Fruit fly (Drosophila melanogaster) whole organism: ENCODE data around the gene Psf2.

Experiments used
- CG8478 ChIP-seq: fragments of >200 bp; optimal IDR thresholded peaks from 2 replicates; lab custom pipeline; 2018; ENCODE audit warnings: inconsistent platforms
- Dll ChIP-seq: fragments of >200 bp; optimal IDR thresholded peaks from 2 replicates; lab custom pipeline; 2017
- EcR ChIP-seq, 2 experiments: fragments of >200 bp; optimal IDR thresholded peaks; 2 replicates each; lab custom pipeline; 2017; ENCODE audit warnings: missing biosample characterization in 2 of 2, missing genetic modification characterization in 2 of 2, missing genetic modification reagents in 2 of 2
- pan ChIP-seq: fragments of >200 bp; optimal IDR thresholded peaks from 2 replicates; lab custom pipeline; 2017
- psq ChIP-seq: fragments of >200 bp; optimal IDR thresholded peaks from 2 replicates; lab custom pipeline; 2017
- usp ChIP-seq: fragments of >200 bp; optimal IDR thresholded peaks from 2 replicates; lab custom pipeline; 2017; ENCODE audit warnings: missing biosample characterization, missing genetic modification characterization, mixed read lengths

Psf2 gene

DNA sequence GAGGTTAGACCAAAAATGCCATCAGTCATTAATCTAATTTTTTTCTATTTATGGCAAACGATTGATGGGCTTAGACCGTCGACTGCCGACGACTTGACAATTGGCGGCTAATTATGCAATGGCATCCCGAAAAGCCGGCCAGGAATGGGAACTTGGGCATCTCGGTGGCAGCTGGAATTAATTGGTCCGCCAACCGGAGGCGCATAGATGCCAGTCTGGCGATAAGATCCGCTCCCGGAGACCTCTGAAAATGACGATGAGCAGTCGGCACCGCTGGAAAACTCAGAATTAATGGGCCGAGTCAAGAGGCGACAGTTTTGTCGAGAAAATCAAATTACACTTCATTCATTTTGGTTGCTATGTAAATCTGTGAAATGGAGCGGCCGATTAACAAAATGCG, 34.5 kb downstream of the Psf2 start, which contains the start of gene CG15429:
Gene CG15429 (plus strand): TSS at position 301 of the 400 bp plus-strand sequence.
- no peak for TF ChIP-seq CG8478 (lab: Kevin White, UChicago)
- TF ChIP-seq Dll = no peak
- TF ChIP-seq usp (GFP tag; lab: Kevin White, UChicago) = no peak
- no peak for TF ChIP-seq EcR (GFP tag; optimal IDR thresholded peaks at IDR 0.05; lab: Kevin White, UChicago)
- TF ChIP-seq psq (lab: Kevin White, UChicago) = no peak
- TF ChIP-seq pan (lab: Kevin White, UChicago) = no peak

DNA sequence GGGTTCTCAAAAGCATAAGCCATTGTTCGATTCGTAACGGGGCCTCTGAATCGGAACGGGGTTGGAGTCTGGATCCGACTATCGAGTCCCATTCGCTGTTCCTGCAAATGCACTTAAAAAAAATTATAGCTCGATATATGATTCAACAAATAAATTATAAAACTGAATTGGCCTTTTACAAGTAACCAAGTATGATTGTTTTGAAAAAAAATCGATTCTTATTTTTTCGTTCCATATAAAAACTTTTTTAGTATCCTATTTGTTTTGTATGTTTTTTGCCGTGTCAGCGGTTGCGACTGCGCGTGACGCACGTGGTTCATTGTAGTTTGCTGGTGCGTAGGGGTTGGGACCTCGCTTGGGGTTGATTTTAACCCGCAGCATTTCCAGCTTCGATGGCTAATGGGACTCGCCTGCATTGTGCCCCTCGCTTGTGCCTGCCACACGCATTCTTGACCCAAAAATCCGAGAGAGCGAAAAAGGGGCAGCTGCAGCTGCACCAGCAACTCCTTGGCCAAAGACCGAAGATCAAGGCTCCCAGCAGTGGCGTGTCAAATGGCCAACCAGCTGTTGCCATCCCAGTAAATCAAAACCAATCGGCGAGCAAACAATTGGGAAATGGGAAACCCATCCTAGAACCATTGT, 36.4 kb downstream of the Psf2 start:
- no peak for TF ChIP-seq Dll
- TF ChIP-seq EcR (GFP tag; optimal IDR thresholded peaks at IDR 0.05; lab: Kevin White, UChicago) = no peak
- TF ChIP-seq usp (GFP tag; lab: Kevin White, UChicago) = no peak
- no peak for TF ChIP-seq CG8478 (lab: Kevin White, UChicago)
- no peak for TF ChIP-seq pan (lab: Kevin White, UChicago)

DNA sequence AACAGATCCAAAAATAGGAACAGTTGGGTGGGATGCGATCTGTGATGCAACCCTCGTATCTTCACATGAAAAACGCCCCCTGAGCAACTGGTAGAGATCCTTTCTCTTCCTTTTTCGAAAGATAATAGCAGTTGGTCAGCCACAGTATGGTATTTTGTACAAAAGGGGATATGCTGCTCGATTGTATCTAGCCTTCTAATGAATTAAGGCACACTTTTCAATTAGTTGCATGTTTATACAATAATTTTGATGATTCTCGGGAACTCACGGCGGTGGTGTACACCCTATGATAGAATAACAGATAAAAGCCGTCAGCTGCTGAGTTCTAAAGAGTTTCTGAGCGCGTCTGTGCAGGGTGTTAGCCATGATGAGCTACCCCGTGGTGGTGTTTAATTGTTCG, 37.5 kb downstream of the Psf2 start:
- no peak for TF ChIP-seq usp (GFP tag; lab: Kevin White, UChicago)
- TF ChIP-seq CG8478 (lab: Kevin White, UChicago) = no peak
- TF ChIP-seq psq (lab: Kevin White, UChicago) = no peak
- no peak for TF ChIP-seq EcR (GFP tag; optimal IDR thresholded peaks at IDR 0.05; lab: Kevin White, UChicago)

DNA sequence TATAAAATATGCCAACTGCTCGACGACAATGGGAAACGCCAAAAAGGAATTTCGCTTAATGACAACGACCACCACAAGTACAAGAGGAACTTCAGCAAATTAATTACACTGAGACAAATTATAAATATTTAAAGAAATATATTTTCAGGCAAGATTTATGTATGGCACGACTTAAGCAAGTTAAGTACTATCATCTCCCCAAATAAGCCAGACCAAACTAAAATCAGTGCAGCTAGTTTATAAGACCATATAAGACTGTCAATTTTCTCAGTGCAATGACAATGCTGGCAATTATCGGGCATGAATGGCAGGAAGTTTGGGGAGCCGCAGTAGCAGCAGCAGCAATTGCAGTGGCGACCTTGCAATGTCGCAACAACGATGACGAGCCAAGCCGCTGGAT, 38.6 kb downstream of the Psf2 start:
- TF ChIP-seq pan (lab: Kevin White, UChicago) (no peak), EcR (GFP tag; optimal IDR thresholded peaks at IDR 0.05; lab: Kevin White, UChicago) (no peak)

DNA sequence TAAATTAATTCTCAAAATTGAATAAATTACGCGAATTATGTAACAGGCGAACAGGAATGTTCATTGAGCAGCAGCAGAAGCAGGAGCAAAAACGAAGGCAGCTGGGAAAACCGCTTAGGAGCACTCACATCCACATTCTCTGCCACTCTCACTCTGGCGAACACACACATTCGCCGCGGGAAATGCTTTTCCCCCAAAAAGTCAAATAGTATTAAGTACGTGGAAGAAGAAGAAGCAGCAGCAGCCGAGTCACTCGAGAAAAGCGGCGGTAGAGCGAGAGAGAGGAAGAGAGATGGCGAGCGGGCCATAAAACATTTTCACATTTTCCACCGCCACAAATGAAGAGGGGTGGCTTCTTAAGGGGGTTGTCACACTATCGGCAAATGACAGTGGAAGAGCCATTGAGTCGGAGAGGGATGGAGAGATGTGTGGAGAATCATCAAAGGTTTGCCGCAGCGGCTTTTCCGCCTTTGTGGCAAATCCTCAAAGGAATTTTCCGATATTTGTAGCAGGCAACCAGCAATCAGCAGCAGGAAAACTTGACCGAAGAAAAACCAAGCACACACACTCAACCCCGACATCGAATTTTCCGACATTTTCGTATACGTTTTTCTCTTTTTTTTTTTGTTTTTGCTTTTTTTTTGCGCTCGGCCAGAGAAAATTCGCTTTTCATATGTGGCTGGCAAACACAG, 40.4 kb downstream of the Psf2 start:
- no peak for TF ChIP-seq usp (GFP tag; lab: Kevin White, UChicago)
- no peak for TF ChIP-seq CG8478 (lab: Kevin White, UChicago)
- TF ChIP-seq psq (lab: Kevin White, UChicago) = no peak
- no peak for TF ChIP-seq pan (lab: Kevin White, UChicago)
- TF ChIP-seq Dll = no peak
- no peak for TF ChIP-seq EcR (GFP tag; optimal IDR thresholded peaks at IDR 0.05; lab: Kevin White, UChicago)

DNA sequence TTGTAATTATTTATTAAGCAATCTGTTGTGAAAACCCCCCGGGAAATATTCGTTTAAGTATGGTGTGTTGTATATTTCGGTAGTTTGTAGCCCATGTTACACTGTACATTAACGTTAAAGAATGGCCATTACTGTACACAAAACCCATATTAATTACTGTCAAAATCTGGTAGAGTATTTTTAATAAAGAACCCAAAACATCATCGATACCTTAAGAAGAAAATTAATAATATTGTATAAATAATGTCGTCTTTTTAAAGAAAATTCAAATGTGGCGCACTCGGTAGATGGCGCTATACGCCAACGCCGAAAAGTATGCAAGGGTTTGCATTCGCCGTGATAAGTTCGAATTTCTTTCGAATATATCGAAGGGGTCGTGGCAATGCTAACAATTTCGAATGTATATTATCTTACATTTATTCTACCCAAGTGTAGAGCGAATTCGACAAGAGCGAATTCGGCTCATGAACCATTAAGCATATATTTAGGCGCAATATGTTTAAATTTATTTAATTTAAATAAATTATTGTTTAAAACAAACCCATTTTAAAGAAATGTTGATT, 41.5 kb downstream of the Psf2 start:
- TF ChIP-seq EcR (GFP tag; optimal IDR thresholded peaks at IDR 0.05; lab: Kevin White, UChicago) (no peak), usp (GFP tag; lab: Kevin White, UChicago) (no peak), pan (lab: Kevin White, UChicago) (no peak), Dll (no peak), psq (lab: Kevin White, UChicago) (no peak), CG8478 (lab: Kevin White, UChicago) (no peak)

DNA sequence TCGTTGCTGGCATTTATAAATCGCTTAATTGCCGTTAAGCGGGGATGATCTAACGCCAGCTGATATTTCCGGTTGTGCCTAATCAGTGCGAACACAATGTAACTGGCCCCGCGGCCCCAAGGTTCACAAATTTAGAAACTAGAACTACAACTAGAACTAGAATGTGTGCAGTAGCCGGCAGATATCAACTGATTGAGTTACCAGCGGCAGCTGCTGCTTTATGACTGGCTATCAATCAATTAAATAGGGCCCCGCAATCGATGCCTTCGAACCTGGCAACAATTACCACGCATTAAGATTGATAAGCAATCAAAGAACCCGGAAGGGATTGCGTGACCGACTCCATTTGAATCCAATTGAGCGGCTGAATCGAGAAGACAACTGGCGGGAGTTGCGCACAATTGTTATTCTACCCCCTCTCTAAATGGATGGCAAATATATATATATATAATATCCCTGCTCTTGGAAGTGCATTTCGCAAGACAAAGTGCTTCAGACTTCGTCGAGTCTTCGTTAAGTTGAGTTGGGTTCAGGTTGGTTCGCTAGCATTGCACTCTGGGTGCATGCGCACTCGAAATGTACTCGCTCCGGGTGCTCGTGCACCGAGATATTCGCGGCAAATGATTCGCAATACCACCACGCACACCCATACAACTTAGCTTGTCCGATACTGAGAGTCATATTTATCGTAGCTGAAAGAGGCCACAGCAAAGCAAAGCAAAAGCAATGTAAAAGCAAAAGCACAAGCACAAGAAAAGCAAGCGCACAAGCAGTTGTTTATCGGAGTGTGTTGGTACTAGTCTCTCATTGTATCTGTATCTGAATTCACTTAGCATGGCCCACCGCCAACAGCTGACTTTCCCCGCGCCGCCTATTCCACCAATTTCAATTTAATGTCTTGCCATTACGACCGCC, 47.1 kb downstream of the Psf2 start:
- TF ChIP-seq psq (lab: Kevin White, UChicago) (no peak), pan (lab: Kevin White, UChicago) (peak; percentile 12)
